Worm (Caenorhabditis elegans) whole organism, young adult: ENCODE measurements around the gene cest-2.2.
"Not testable (repeated sequence)": the region's sequence is repeated elsewhere in the genome, so short reads cannot be mapped to it uniquely, and the experiment has no call there.

Source experiments
- B0035.1 ChIP-seq: sonication (generic microtip); optimal IDR thresholded peaks from 2 replicates; lab custom pipeline; 2016; ENCODE audit warnings: missing genetic modification characterization, mild to moderate bottlenecking, missing compliant biosample characterization, missing genotype, missing genetic modification reagents
- C06A6.2 ChIP-seq: fragments of 200-800 bp; sonication (Bioruptor generic); conservative IDR thresholded peaks from 2 replicates; pipeline ENCODE4 v1.3.6; 2022; ENCODE audit warnings: missing genetic modification characterization, missing compliant biosample characterization
- C17E4.6 ChIP-seq: fragments of 200-800 bp; sonication (Bioruptor generic); IDR thresholded peaks from 2 replicates; pipeline ENCODE4 v1.3.6; 2022; ENCODE audit warnings: missing genetic modification reagents, missing genetic modification characterization, missing compliant biosample characterization
- F33H1.4 ChIP-seq: fragments of 200-800 bp; sonication (Bioruptor generic); IDR thresholded peaks from 2 replicates; pipeline ENCODE4 v1.3.6; 2022; ENCODE audit warnings: missing genetic modification reagents, missing genetic modification characterization, missing compliant biosample characterization
- F55B11.4 ChIP-seq: sonication (generic microtip); optimal IDR thresholded peaks from 2 replicates; lab custom pipeline; 2016; ENCODE audit warnings: missing compliant biosample characterization, missing genetic modification characterization, borderline replicate concordance; ENCODE audit not compliant: insufficient read depth
- F57C9.4 ChIP-seq: sonication (generic microtip); optimal IDR thresholded peaks from 2 replicates; lab custom pipeline; 2017; ENCODE audit warnings: mild to moderate bottlenecking, missing genetic modification characterization, missing compliant biosample characterization
- K12H6.12 ChIP-seq: fragments of 200-800 bp; sonication (Bioruptor generic); optimal IDR thresholded peaks from 2 replicates; lab custom pipeline; 2018; ENCODE audit warnings: mild to moderate bottlenecking, missing genetic modification characterization, missing compliant biosample characterization
- Y53F4B.3 ChIP-seq: fragments of 200-800 bp; sonication (Bioruptor generic); IDR thresholded peaks from 2 replicates; pipeline ENCODE4 v1.3.6; 2022; ENCODE audit warnings: missing genetic modification reagents, missing genetic modification characterization, missing compliant biosample characterization
- aptf-3 ChIP-seq: fragments of 200-800 bp; sonication (Bioruptor generic); IDR thresholded peaks from 2 replicates; pipeline ENCODE4 v1.3.6; 2022; ENCODE audit warnings: missing genetic modification characterization, missing compliant biosample characterization
- attf-5 ChIP-seq: fragments of 200-800 bp; sonication (Bioruptor generic); optimal IDR thresholded peaks from 2 replicates; lab custom pipeline; 2018; ENCODE audit warnings: mild to moderate bottlenecking, missing genetic modification characterization, missing compliant biosample characterization
- attf-6 ChIP-seq: fragments of 200-800 bp; sonication (Bioruptor generic); IDR thresholded peaks from 2 replicates; pipeline ENCODE4 v1.3.6; 2022; ENCODE audit warnings: missing genetic modification reagents, missing genetic modification characterization, missing compliant biosample characterization
- ceh-100 ChIP-seq: fragments of 200-800 bp; sonication (Bioruptor generic); IDR thresholded peaks from 2 replicates; pipeline ENCODE4 v1.3.6; 2022; ENCODE audit warnings: missing genetic modification reagents, missing genetic modification characterization, missing compliant biosample characterization
- ceh-27 ChIP-seq: fragments of 200-800 bp; sonication (Bioruptor generic); optimal IDR thresholded peaks from 2 replicates; lab custom pipeline; 2018; ENCODE audit warnings: mild to moderate bottlenecking, missing genetic modification characterization, moderate library complexity, missing compliant biosample characterization
- ceh-40 ChIP-seq: fragments of 200-800 bp; sonication (Bioruptor generic); IDR thresholded peaks from 2 replicates; pipeline ENCODE4 v1.3.6; 2022; ENCODE audit warnings: missing genetic modification characterization, missing compliant biosample characterization
- ceh-58 ChIP-seq: fragments of 200-800 bp; sonication (Bioruptor generic); IDR thresholded peaks from 2 replicates; pipeline ENCODE4 v1.3.6; 2022; ENCODE audit warnings: missing genetic modification characterization, missing compliant biosample characterization
- ceh-79 ChIP-seq: sonication (generic microtip); optimal IDR thresholded peaks from 2 replicates; lab custom pipeline; 2017; ENCODE audit warnings: mild to moderate bottlenecking, missing genetic modification characterization, missing compliant biosample characterization
- die-1 ChIP-seq: sonication (generic microtip); optimal IDR thresholded peaks from 2 replicates; lab custom pipeline; 2016; ENCODE audit warnings: missing genotype, mild to moderate bottlenecking, missing genetic modification characterization, missing compliant biosample characterization
- dox-1 ChIP-seq: fragments of 200-800 bp; sonication (Bioruptor generic); IDR thresholded peaks from 2 replicates; pipeline ENCODE4 v1.3.6; 2022; ENCODE audit warnings: missing genetic modification reagents, missing genetic modification characterization, missing compliant biosample characterization
- egrh-3 ChIP-seq: fragments of 200-800 bp; sonication (Bioruptor generic); IDR thresholded peaks from 2 replicates; pipeline ENCODE4 v1.3.6; 2022; ENCODE audit warnings: missing genetic modification reagents, missing genetic modification characterization, missing compliant biosample characterization
- ets-4 ChIP-seq: fragments of 200-800 bp; sonication (Bioruptor generic); optimal IDR thresholded peaks from 2 replicates; lab custom pipeline; 2018; ENCODE audit warnings: mild to moderate bottlenecking, missing genetic modification characterization, missing compliant biosample characterization
- fkh-3 ChIP-seq: sonication (generic microtip); optimal IDR thresholded peaks from 2 replicates; lab custom pipeline; 2016; ENCODE audit warnings: mild to moderate bottlenecking, missing genetic modification characterization, missing compliant biosample characterization
- hmg-1.2 ChIP-seq: fragments of 200-800 bp; sonication (Bioruptor generic); IDR thresholded peaks from 2 replicates; pipeline ENCODE4 v1.3.6; 2022; ENCODE audit warnings: missing genetic modification reagents, missing genetic modification characterization, missing compliant biosample characterization
- hsf-1 ChIP-seq: fragments of 200-800 bp; sonication (Bioruptor generic); IDR thresholded peaks from 2 replicates; pipeline ENCODE4 v1.3.6; 2022; ENCODE audit warnings: missing genetic modification reagents, missing genetic modification characterization, missing compliant biosample characterization
- let-526 ChIP-seq: fragments of 200-800 bp; sonication (Bioruptor generic); IDR thresholded peaks from 2 replicates; pipeline ENCODE4 v1.3.6; 2022; ENCODE audit warnings: missing genetic modification reagents, missing genetic modification characterization, missing compliant biosample characterization
- lin-35 ChIP-seq, 3 experiments: fragments of 150-350 bp in 2 of 3; sonication (generic microtip) in 1 of 3; optimal IDR thresholded peaks; 2 replicates each; lab custom pipeline; 2014 to 2018; ENCODE audit warnings: missing biosample characterization in 3 of 3, missing genetic modification characterization in 3 of 3, missing genetic modification reagents in 3 of 3
- lin-40 ChIP-seq: sonication (generic microtip); optimal IDR thresholded peaks from 2 replicates; lab custom pipeline; 2016; ENCODE audit warnings: missing genetic modification characterization, mild to moderate bottlenecking, missing compliant biosample characterization, missing genotype, missing genetic modification reagents
- madf-3 ChIP-seq: fragments of 200-800 bp; sonication (Bioruptor generic); IDR thresholded peaks from 2 replicates; pipeline ENCODE4 v1.3.6; 2022; ENCODE audit warnings: missing genetic modification reagents, missing genetic modification characterization, missing compliant biosample characterization
- madf-8 ChIP-seq: fragments of 200-800 bp; sonication (Bioruptor generic); conservative IDR thresholded peaks from 2 replicates; pipeline ENCODE4 v1.3.6; 2022; ENCODE audit warnings: missing genetic modification reagents, missing genetic modification characterization, missing compliant biosample characterization
- mcd-1 ChIP-seq: fragments of 200-800 bp; sonication (Bioruptor generic); IDR thresholded peaks from 2 replicates; pipeline ENCODE4 v1.3.6; 2022; ENCODE audit warnings: missing genetic modification reagents, missing genetic modification characterization, missing compliant biosample characterization
- nhr-120 ChIP-seq: fragments of 200-800 bp; sonication (Bioruptor generic); IDR thresholded peaks from 2 replicates; pipeline ENCODE4 v1.3.6; 2022; ENCODE audit warnings: missing genetic modification characterization, missing compliant biosample characterization
- nhr-179 ChIP-seq: sonication (generic microtip); optimal IDR thresholded peaks from 2 replicates; lab custom pipeline; 2016; ENCODE audit warnings: mild to moderate bottlenecking, missing genetic modification characterization, missing compliant biosample characterization
- pha-4 ChIP-seq: fragments of 150-350 bp; sonication (generic microtip); optimal IDR thresholded peaks from 2 replicates; lab custom pipeline; 2014; ENCODE audit warnings: missing biosample characterization, missing genetic modification reagents, missing genetic modification characterization
- repo-1 ChIP-seq: sonication (generic microtip); optimal IDR thresholded peaks from 2 replicates; lab custom pipeline; 2017; ENCODE audit warnings: mild to moderate bottlenecking, missing genetic modification characterization, missing compliant biosample characterization
- sea-2 ChIP-seq: fragments of 200-800 bp; sonication (Bioruptor generic); IDR thresholded peaks from 2 replicates; pipeline ENCODE4 v1.3.6; 2022; ENCODE audit warnings: missing genetic modification characterization, missing compliant biosample characterization
- snpc-1.1 ChIP-seq: sonication (generic microtip); optimal IDR thresholded peaks from 2 replicates; lab custom pipeline; 2017; ENCODE audit warnings: missing genetic modification characterization, mild to moderate bottlenecking, missing compliant biosample characterization, antibody characterized with exemption, moderate library complexity, missing genotype, missing genetic modification reagents; ENCODE audit not compliant: insufficient read depth
- somi-1 ChIP-seq: fragments of 200-800 bp; sonication (Bioruptor generic); optimal IDR thresholded peaks from 2 replicates; lab custom pipeline; 2018; ENCODE audit warnings: mild to moderate bottlenecking, missing genetic modification characterization, missing compliant biosample characterization
- sptf-2 ChIP-seq: fragments of 200-800 bp; sonication (Bioruptor generic); optimal IDR thresholded peaks from 2 replicates; lab custom pipeline; 2018; ENCODE audit warnings: mild to moderate bottlenecking, missing genetic modification characterization, missing compliant biosample characterization
- tbp1 ChIP-seq: fragments of 200-800 bp; sonication (Bioruptor generic); optimal IDR thresholded peaks from 2 replicates; lab custom pipeline; 2018; ENCODE audit warnings: mild to moderate bottlenecking, missing genetic modification characterization, missing compliant biosample characterization
- tbx-9 ChIP-seq: sonication (generic microtip); optimal IDR thresholded peaks from 2 replicates; lab custom pipeline; 2016; ENCODE audit warnings: borderline replicate concordance, missing genetic modification characterization, inconsistent platforms, missing compliant biosample characterization
- xnd-1 ChIP-seq: sonication (generic microtip); optimal IDR thresholded peaks from 2 replicates; lab custom pipeline; 2016; ENCODE audit warnings: missing genotype, missing genetic modification reagents, missing genetic modification characterization, missing compliant biosample characterization
- zim-3 ChIP-seq: sonication (generic microtip); optimal IDR thresholded peaks from 2 replicates; lab custom pipeline; 2017; ENCODE audit warnings: mild to moderate bottlenecking, missing genetic modification characterization, moderate library complexity, missing compliant biosample characterization
- ztf-18 ChIP-seq: sonication (generic microtip); optimal IDR thresholded peaks from 2 replicates; lab custom pipeline; 2016; ENCODE audit warnings: missing genotype, mild to moderate bottlenecking, missing genetic modification characterization, missing compliant biosample characterization
- ztf-25 ChIP-seq: fragments of 200-800 bp; sonication (Bioruptor generic); IDR thresholded peaks from 2 replicates; pipeline ENCODE4 v1.3.6; 2022; ENCODE audit warnings: missing genetic modification reagents, missing genetic modification characterization, missing compliant biosample characterization
- ztf-28 ChIP-seq: fragments of 200-800 bp; sonication (Bioruptor generic); IDR thresholded peaks from 2 replicates; pipeline ENCODE4 v1.3.6; 2022; ENCODE audit warnings: missing genetic modification reagents, missing genetic modification characterization, missing compliant biosample characterization
- ztf-3 ChIP-seq: fragments of 200-800 bp; sonication (Bioruptor generic); optimal IDR thresholded peaks from 2 replicates; lab custom pipeline; 2018; ENCODE audit warnings: mild to moderate bottlenecking, missing genetic modification characterization, missing compliant biosample characterization

The cest-2.2 gene

DNA sequence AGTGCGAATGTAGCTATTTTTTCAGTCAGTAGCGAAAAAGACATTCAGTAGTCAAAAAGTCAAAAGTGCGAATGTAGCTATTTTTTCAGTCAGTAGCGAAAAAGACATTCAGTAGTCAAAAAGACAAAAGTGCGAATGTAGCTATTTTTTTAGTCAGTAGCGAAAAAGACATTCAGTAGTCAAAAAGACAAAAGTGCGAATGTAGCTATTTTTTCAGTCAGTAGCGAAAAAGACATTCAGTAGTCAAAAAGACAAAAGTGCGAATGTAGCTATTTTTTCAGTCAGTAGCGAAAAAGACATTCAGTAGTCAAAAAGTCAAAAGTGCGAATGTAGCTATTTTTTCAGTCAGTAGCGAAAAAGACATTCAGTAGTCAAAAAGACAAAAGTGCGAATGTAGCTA lies 30.1 kb upstream of the cest-2.2 start, which contains the start of gene T16A9.3:
Gene T16A9.3 (plus strand): TSS at position 301 of the 400 bp plus-strand sequence.
- TF ChIP-seq tbp1; ceh-58 (GFP tag; lab: Robert Waterston, UW); repo-1 (tag; lab: Kevin White, UChicago): not testable (repeated sequence)

DNA sequence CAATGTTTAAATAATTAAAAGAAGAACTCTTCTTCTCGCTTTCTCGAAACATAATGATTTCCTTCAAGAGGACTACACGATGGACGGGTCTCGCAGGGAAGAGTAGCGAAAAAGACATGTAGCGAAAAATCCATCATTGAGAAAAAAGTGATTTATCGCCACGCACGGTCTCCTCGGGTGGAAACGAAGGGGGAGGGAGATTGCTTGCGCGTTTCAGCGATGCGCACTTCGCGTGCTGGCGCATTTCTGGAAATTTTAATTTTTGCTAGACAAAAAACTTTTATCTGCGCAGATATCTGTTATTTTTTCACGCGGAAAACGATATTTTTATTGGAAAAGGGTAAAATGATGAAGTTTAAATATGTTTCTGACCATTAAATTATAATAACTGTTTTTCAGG lies 28.7 kb upstream of the cest-2.2 start:
- TF ChIP-seq egrh-3 (GFP tag; lab: Robert Waterston, UW) (peak; percentile 71), F33H1.4 (GFP tag; lab: Robert Waterston, UW) (0 out of 2 replicates have a peak, but pooled peaks have one; percentile 12), hmg-1.2 (GFP tag; lab: Robert Waterston, UW) (0 out of 2 replicates have a peak, but pooled peaks have one; percentile 7), mcd-1 (peak; percentile 73), dox-1 (GFP tag; lab: Robert Waterston, UW) (peak; percentile 67), ztf-18 (tag; lab: Kevin White, UChicago) (peak; percentile 7)

ce11 chrV:14200086-14200485 lies 24.9 kb upstream of the cest-2.2 start:
- no peak for TF ChIP-seq xnd-1 (tag; lab: Kevin White, UChicago)
- peak; percentile 94 for TF ChIP-seq somi-1
- TF ChIP-seq K12H6.12 (tag; lab: Kevin White, UChicago), result peak; percentile 97
- no peak for TF ChIP-seq aptf-3 (GFP tag; lab: Robert Waterston, UW)
- no peak for TF ChIP-seq ceh-79 (tag; lab: Kevin White, UChicago)
- TF ChIP-seq ceh-100 (GFP tag; lab: Robert Waterston, UW), result peak; percentile 63
- peak; percentile 35 for TF ChIP-seq die-1 (tag; lab: Kevin White, UChicago)
- peak; percentile 97 for TF ChIP-seq attf-5
- TF ChIP-seq attf-6 (GFP tag; lab: Robert Waterston, UW), result no peak
- no peak for TF ChIP-seq fkh-3 (tag; lab: Kevin White, UChicago)
- TF ChIP-seq F55B11.4 (tag; lab: Kevin White, UChicago), result no peak
- TF ChIP-seq nhr-120 (GFP tag; lab: Robert Waterston, UW), result no peak
- peak in 1 of 3 experiments; percentile 84 for TF ChIP-seq lin-35 (GFP tag; optimal IDR thresholded peaks at IDR 0.05; lab: Kevin White, UChicago)
- no peak for TF ChIP-seq ztf-28 (GFP tag; lab: Robert Waterston, UW)
- TF ChIP-seq ets-4 (GFP tag; lab: Kevin White, UChicago), result peak; percentile 45
- no peak for TF ChIP-seq B0035.1 (tag; lab: Kevin White, UChicago)
- TF ChIP-seq ceh-27 (GFP tag; lab: Kevin White, UChicago), result peak; percentile 86
- peak; percentile 90 for TF ChIP-seq lin-40 (tag; lab: Kevin White, UChicago)
- TF ChIP-seq repo-1 (tag; lab: Kevin White, UChicago), result peak; percentile 15
- no peak for TF ChIP-seq snpc-1.1 (tag; lab: Kevin White, UChicago)
- TF ChIP-seq ztf-3 (GFP tag; lab: Kevin White, UChicago), result peak; percentile 53
- no peak for TF ChIP-seq nhr-179 (tag; lab: Kevin White, UChicago)
- TF ChIP-seq sptf-2 (GFP tag; lab: Kevin White, UChicago), result no peak
- no peak for TF ChIP-seq ceh-40 (GFP tag; lab: Robert Waterston, UW)
- no peak for TF ChIP-seq madf-3 (GFP tag; lab: Robert Waterston, UW)
- TF ChIP-seq zim-3 (tag; lab: Kevin White, UChicago), result no peak
- TF ChIP-seq madf-8 (GFP tag; lab: Robert Waterston, UW), result no peak
- TF ChIP-seq tbp1, result peak; percentile 65
- TF ChIP-seq C17E4.6 (GFP tag; lab: Robert Waterston, UW), result no peak
- peak; percentile 26; the same call in 1 of the 2 replicates for TF ChIP-seq hsf-1 (GFP tag; lab: Robert Waterston, UW)
- peak; percentile 82 for TF ChIP-seq C06A6.2 (GFP tag; lab: Robert Waterston, UW)
- TF ChIP-seq Y53F4B.3 (GFP tag; lab: Robert Waterston, UW), result no peak
- peak; percentile 76 for TF ChIP-seq let-526 (GFP tag; lab: Robert Waterston, UW)
- TF ChIP-seq tbx-9 (tag; lab: Kevin White, UChicago), result no peak
- TF ChIP-seq sea-2 (GFP tag; lab: Robert Waterston, UW), result no peak
- TF ChIP-seq pha-4 (tag; lab: Kevin White, UChicago), result peak; percentile 96
- TF ChIP-seq F57C9.4, result no peak
- no peak for TF ChIP-seq ztf-25 (GFP tag; lab: Robert Waterston, UW)
